Fruit fly (Drosophila melanogaster): ENCODE results near the gene CG18599.

- no peak for TF ChIP-seq Dfd (GFP tag; optimal IDR thresholded peaks at IDR 0.05)
- TF ChIP-seq dmrt93B (GFP tag; optimal IDR thresholded peaks at IDR 0.05), result no peak
- no peak for TF ChIP-seq Myc (optimal IDR thresholded peaks at IDR 0.05)
These were observed 9.8 kb downstream of the CG18599 start for dm6 chr3R:18277406-18277805.

Measured in whole organism, wandering third instar larva.